Fruit fly (Drosophila melanogaster) whole organism, embryonic: ENCODE measurements around the gene ND-B16.6.

Experiments used
- CG16779 ChIP-seq: fragments of 200-800 bp; sonication (Bioruptor generic); IDR thresholded peaks from 2 replicates; pipeline ENCODE4 v1.3.6; 2022; ENCODE audit warnings: missing biosample characterization, missing genetic modification characterization
- Dfd ChIP-seq, 2 experiments: fragments of >200 bp; optimal IDR thresholded peaks; 2 replicates each; lab custom pipeline; 2017; ENCODE audit warnings: missing biosample characterization in 2 of 2, missing genetic modification characterization in 2 of 2
- GATAe ChIP-seq: fragments of 200-800 bp; sonication (Bioruptor generic); conservative IDR thresholded peaks from 2 replicates; pipeline ENCODE4 v1.3.6; 2022; ENCODE audit warnings: missing biosample characterization, missing genetic modification characterization
- Hmx ChIP-seq: fragments of 200-800 bp; sonication (Bioruptor generic); optimal IDR thresholded peaks from 2 replicates; lab custom pipeline; 2016; ENCODE audit warnings: missing biosample characterization, missing genetic modification characterization
- Hr3 ChIP-seq: fragments of 200-800 bp; sonication (Bioruptor generic); optimal IDR thresholded peaks from 3 replicates; lab custom pipeline; 2016; ENCODE audit warnings: missing biosample characterization, missing genetic modification characterization
- Taf1 ChIP-seq: fragments of 200-800 bp; sonication (Bioruptor generic); IDR thresholded peaks from 2 replicates; pipeline ENCODE4 v1.3.6; 2022; ENCODE audit warnings: missing biosample characterization, missing genetic modification characterization
- en ChIP-seq: fragments of 200-800 bp; sonication (Bioruptor generic); optimal IDR thresholded peaks from 2 replicates; lab custom pipeline; 2016; ENCODE audit warnings: missing biosample characterization, missing genetic modification characterization
- gcm2 ChIP-seq: fragments of 200-800 bp; sonication (Bioruptor generic); optimal IDR thresholded peaks from 2 replicates; lab custom pipeline; 2016; ENCODE audit warnings: missing biosample characterization, missing genetic modification characterization
- org-1 ChIP-seq: fragments of 200-800 bp; sonication (Bioruptor generic); optimal IDR thresholded peaks from 2 replicates; lab custom pipeline; 2017; ENCODE audit warnings: missing biosample characterization, missing genetic modification characterization
- p53 ChIP-seq: fragments of 200-800 bp; sonication (Bioruptor generic); optimal IDR thresholded peaks from 2 replicates; lab custom pipeline; 2016; ENCODE audit warnings: missing biosample characterization, missing genetic modification characterization
- psq ChIP-seq: fragments of 200-800 bp; sonication (Bioruptor generic); optimal IDR thresholded peaks from 2 replicates; lab custom pipeline; 2017; ENCODE audit warnings: missing biosample characterization, missing genetic modification characterization
- scrt ChIP-seq: fragments of 200-800 bp; sonication (Bioruptor generic); optimal IDR thresholded peaks from 2 replicates; lab custom pipeline; 2018; ENCODE audit warnings: missing biosample characterization, mild to moderate bottlenecking, missing genetic modification characterization, moderate library complexity
- ttk ChIP-seq: fragments of 200-800 bp; sonication (Bioruptor generic); IDR thresholded peaks from 2 replicates; pipeline ENCODE4 v2.1.2; 2022; ENCODE audit warnings: missing biosample characterization, missing genetic modification characterization
- unc-4 ChIP-seq: fragments of 200-800 bp; sonication (Bioruptor generic); IDR thresholded peaks from 2 replicates; pipeline ENCODE4 v1.3.6; 2022; ENCODE audit warnings: missing biosample characterization, missing genetic modification characterization; ENCODE audit not compliant: partially characterized antibody

- TF ChIP-seq unc-4 (GFP tag; lab: Robert Waterston, UW) (peak; percentile 69), Dfd (GFP tag; optimal IDR thresholded peaks at IDR 0.05; lab: Kevin White, UChicago) (no peak), Taf1 (GFP tag; lab: Robert Waterston, UW) (no peak), en (GFP tag; lab: Kevin White, UChicago) (no peak), Hmx (GFP tag; lab: Kevin White, UChicago) (no peak), scrt (GFP tag; lab: Kevin White, UChicago) (no peak), psq (GFP tag; lab: Kevin White, UChicago) (peak; percentile 31), CG16779 (no peak), GATAe (GFP tag; lab: Robert Waterston, UW) (no peak), Hr3 (peak; percentile 14), org-1 (GFP tag; lab: Kevin White, UChicago) (no peak), ttk (GFP tag; lab: Robert Waterston, UW) (no peak), gcm2 (no peak), p53 (GFP tag; lab: Kevin White, UChicago) (peak; percentile 19)
Measured at dm6 chrX:6346926-6347367, 3.3 kb downstream of the ND-B16.6 start, which contains the start of gene CG3847.
